Worm (Caenorhabditis elegans) whole organism, late embryonic: ENCODE data around the gene F49H12.4.

Experiments
- ceh-19 ChIP-seq: fragments of 200-800 bp; sonication (Bioruptor generic); optimal IDR thresholded peaks from 2 replicates; lab custom pipeline; 2018; ENCODE audit warnings: mild to moderate bottlenecking, missing genetic modification characterization, missing compliant biosample characterization
- ceh-48 ChIP-seq: sonication (generic microtip); optimal IDR thresholded peaks from 2 replicates; lab custom pipeline; 2016; ENCODE audit warnings: missing genetic modification characterization, inconsistent platforms, missing compliant biosample characterization
- che-1 ChIP-seq: sonication (generic microtip); optimal IDR thresholded peaks from 2 replicates; lab custom pipeline; 2016; ENCODE audit warnings: mild to moderate bottlenecking, missing genetic modification characterization, missing compliant biosample characterization
- dmd-4 ChIP-seq: sonication (generic microtip); optimal IDR thresholded peaks from 2 replicates; lab custom pipeline; 2016; ENCODE audit warnings: borderline replicate concordance, missing genetic modification characterization, missing compliant biosample characterization
- nhr-11 ChIP-seq: fragments of 150-350 bp; optimal IDR thresholded peaks from 2 replicates; lab custom pipeline; 2014; ENCODE audit warnings: missing biosample characterization, missing genetic modification characterization
- pag-3 ChIP-seq: sonication (generic microtip); optimal IDR thresholded peaks from 2 replicates; lab custom pipeline; 2016; ENCODE audit warnings: missing compliant biosample characterization, missing genetic modification characterization, borderline replicate concordance
- pqm-1 ChIP-seq: sonication (generic microtip); optimal IDR thresholded peaks from 2 replicates; lab custom pipeline; 2016; ENCODE audit warnings: missing genetic modification characterization, missing compliant biosample characterization
- zip-5 ChIP-seq: sonication (generic microtip); optimal IDR thresholded peaks from 2 replicates; lab custom pipeline; 2016; ENCODE audit warnings: missing genetic modification characterization, missing compliant biosample characterization

DNA sequence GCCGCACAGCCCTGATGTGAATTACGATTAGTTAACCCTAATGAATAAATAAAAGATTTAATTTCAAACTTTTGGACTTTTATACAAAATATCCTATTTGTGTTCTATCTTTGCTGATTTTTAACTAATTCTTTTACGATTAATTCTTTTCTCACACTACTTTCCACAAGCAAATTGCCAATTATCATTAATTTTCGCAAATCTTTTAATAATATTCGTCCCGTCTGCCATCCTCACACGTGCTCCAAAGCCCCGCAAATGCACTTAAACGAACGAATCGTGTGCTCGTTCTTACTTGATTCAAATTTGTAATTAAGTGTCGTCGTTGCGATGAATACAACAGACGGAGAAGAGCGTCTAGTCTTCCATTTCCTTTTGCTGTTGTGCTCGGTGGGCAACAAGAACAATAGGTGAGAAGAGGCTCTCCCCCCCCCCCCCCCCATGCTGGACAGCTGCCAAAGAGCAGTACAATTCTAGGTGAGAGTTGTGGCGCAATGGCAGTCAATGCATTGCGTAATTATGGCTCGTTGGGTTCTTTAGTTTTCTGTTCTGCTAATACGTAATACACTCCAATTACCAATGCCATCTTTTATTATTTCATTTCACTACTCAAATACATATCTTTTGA lies 35.0 kb upstream of the F49H12.4 start:
- TF ChIP-seq dmd-4 (tag; lab: Kevin White, UChicago) (no peak), che-1 (tag; lab: Kevin White, UChicago) (no peak), pqm-1 (tag; lab: Kevin White, UChicago) (no peak), ceh-19 (GFP tag; lab: Kevin White, UChicago) (no peak), zip-5 (tag; lab: Kevin White, UChicago) (no peak), nhr-11 (tag; lab: Kevin White, UChicago) (no peak), pag-3 (tag; lab: Kevin White, UChicago) (no peak), ceh-48 (tag; lab: Kevin White, UChicago) (no peak)
